Worm (Caenorhabditis elegans): ENCODE measurements around the gene R02D1.2.

DNA sequence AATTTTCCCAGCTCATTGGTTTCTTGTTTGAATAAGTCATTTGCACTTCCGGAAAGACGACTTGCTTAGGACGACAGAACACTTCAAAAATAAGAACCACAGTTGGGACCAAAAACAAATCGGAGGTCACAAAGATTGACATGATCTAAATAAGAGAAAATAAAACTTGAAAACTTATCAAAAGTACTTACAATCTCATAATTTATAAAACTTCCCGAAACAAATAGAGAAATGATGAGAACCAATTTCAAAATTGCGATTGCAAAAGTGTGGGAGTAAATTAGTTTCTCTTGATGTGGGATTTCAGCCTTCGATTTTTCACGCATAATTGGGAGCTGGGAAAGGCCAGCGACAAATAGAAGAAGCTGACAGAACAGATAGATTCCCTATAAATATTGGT lies 24.0 kb downstream of the R02D1.2 start, which contains the start of gene ZC132.11:
- TF ChIP-seq lin-11 (tag; optimal IDR thresholded peaks at IDR 0.05) (no peak), nhr-129 (tag; optimal IDR thresholded peaks at IDR 0.05) (no peak), elt-3 (tag; optimal IDR thresholded peaks at IDR 0.05) (no peak), nhr-25 (tag; optimal IDR thresholded peaks at IDR 0.05) (no peak), unc-55 (GFP tag; optimal IDR thresholded peaks at IDR 0.05) (no peak)
